Fruit fly (Drosophila melanogaster) whole organism, adult: ENCODE results near the gene Peritrophin-15a.

ENCODE experiments used
- CG11617 ChIP-seq: fragments of 200-800 bp; sonication (Bioruptor generic); optimal IDR thresholded peaks from 2 replicates; lab custom pipeline; 2017; ENCODE audit warnings: mild to moderate bottlenecking, missing biosample characterization, missing genetic modification reagents, missing genetic modification characterization
- CG12768 ChIP-seq: fragments of 200-800 bp; sonication (Bioruptor generic); optimal IDR thresholded peaks from 2 replicates; lab custom pipeline; 2017; ENCODE audit warnings: missing biosample characterization, missing genetic modification characterization, mild to moderate bottlenecking, moderate library complexity, missing genetic modification reagents
- CG14711 ChIP-seq: fragments of 200-800 bp; sonication (Bioruptor generic); optimal IDR thresholded peaks from 2 replicates; lab custom pipeline; 2018; ENCODE audit warnings: missing biosample characterization, mild to moderate bottlenecking, missing genetic modification characterization, moderate library complexity
- CG1620 ChIP-seq: fragments of 200-800 bp; sonication (Bioruptor generic); optimal IDR thresholded peaks from 2 replicates; lab custom pipeline; 2016; ENCODE audit warnings: missing biosample characterization, missing genetic modification characterization
- CG33017 ChIP-seq: fragments of 200-800 bp; sonication (Bioruptor generic); optimal IDR thresholded peaks from 2 replicates; lab custom pipeline; 2018; ENCODE audit warnings: missing biosample characterization, mild to moderate bottlenecking, missing genetic modification characterization, moderate library complexity
- CG5204 ChIP-seq: fragments of 200-800 bp; sonication (Bioruptor generic); optimal IDR thresholded peaks from 2 replicates; lab custom pipeline; 2016; ENCODE audit warnings: missing biosample characterization, missing genetic modification characterization
- CG7045 ChIP-seq: fragments of 200-800 bp; sonication (Bioruptor generic); optimal IDR thresholded peaks from 2 replicates; lab custom pipeline; 2017; ENCODE audit warnings: missing biosample characterization, mild to moderate bottlenecking, missing genetic modification characterization
- CG7101 ChIP-seq: fragments of 200-800 bp; sonication (Bioruptor generic); optimal IDR thresholded peaks from 2 replicates; lab custom pipeline; 2018; ENCODE audit warnings: missing biosample characterization, mild to moderate bottlenecking, missing genetic modification characterization, moderate library complexity
- Clk ChIP-seq: fragments of 200-800 bp; sonication (Bioruptor generic); optimal IDR thresholded peaks from 2 replicates; lab custom pipeline; 2017; ENCODE audit warnings: missing biosample characterization, missing genetic modification characterization
- Crg-1 ChIP-seq: fragments of 200-800 bp; sonication (Bioruptor generic); optimal IDR thresholded peaks from 2 replicates; lab custom pipeline; 2016; ENCODE audit warnings: missing biosample characterization, missing genetic modification characterization
- Hr96 ChIP-seq: fragments of 200-800 bp; sonication (Bioruptor generic); optimal IDR thresholded peaks from 2 replicates; lab custom pipeline; 2016; ENCODE audit warnings: missing biosample characterization, missing genetic modification characterization
- Mnt ChIP-seq: fragments of 200-800 bp; sonication (Bioruptor generic); optimal IDR thresholded peaks from 2 replicates; lab custom pipeline; 2016; ENCODE audit warnings: missing biosample characterization, mild to moderate bottlenecking, missing genetic modification characterization
- bab1 ChIP-seq: fragments of 200-800 bp; sonication (Bioruptor generic); optimal IDR thresholded peaks from 3 replicates; lab custom pipeline; 2019; ENCODE audit warnings: missing biosample characterization, mild to moderate bottlenecking, missing genetic modification characterization, moderate library complexity
- cic ChIP-seq: fragments of 200-800 bp; sonication (Bioruptor generic); optimal IDR thresholded peaks from 2 replicates; lab custom pipeline; 2017; ENCODE audit warnings: missing biosample characterization, mild to moderate bottlenecking, missing genetic modification characterization, moderate library complexity
- cnc ChIP-seq, 2 experiments: fragments of >200 bp; optimal IDR thresholded peaks; 2 replicates each; lab custom pipeline; 2017
- kay ChIP-seq: fragments of 200-800 bp; sonication (Bioruptor generic); peaks from one replicate; lab custom pipeline; 2016; ENCODE audit warnings: missing biosample characterization, missing genetic modification characterization, borderline replicate concordance
- ovo ChIP-seq: fragments of 200-800 bp; sonication (Bioruptor generic); optimal IDR thresholded peaks from 2 replicates; lab custom pipeline; 2016; ENCODE audit warnings: missing biosample characterization, missing genetic modification characterization
- pad ChIP-seq: fragments of 200-800 bp; sonication (Bioruptor generic); optimal IDR thresholded peaks from 3 replicates; lab custom pipeline; 2017; ENCODE audit warnings: missing biosample characterization, missing genetic modification characterization, mild to moderate bottlenecking, moderate library complexity, missing genetic modification reagents
- tj ChIP-seq: fragments of 200-800 bp; sonication (Bioruptor generic); optimal IDR thresholded peaks from 3 replicates; lab custom pipeline; 2017; ENCODE audit warnings: missing biosample characterization, mild to moderate bottlenecking, missing genetic modification characterization, moderate library complexity
- toe ChIP-seq: fragments of 200-800 bp; sonication (Bioruptor generic); optimal IDR thresholded peaks from 2 replicates; lab custom pipeline; 2016; ENCODE audit warnings: missing biosample characterization, missing genetic modification characterization

The Peritrophin-15a gene

dm6 chr2L:8395996-8396699, at the start of gene Peritrophin-15a, which contains the start of gene CG13385:
Gene Peritrophin-15a (minus strand): TSS chr2L:8396096.
Gene CG13385 (plus strand): TSS chr2L:8396649.
- TF ChIP-seq CG7101 (no peak), CG11617 (GFP tag; lab: Kevin White, UChicago) (no peak), CG5204 (no peak), tj (no peak), toe (no peak), pad (GFP tag; lab: Kevin White, UChicago) (no peak), Hr96 (no peak), bab1 (GFP tag; lab: Kevin White, UChicago) (no peak), Crg-1 (GFP tag; lab: Kevin White, UChicago) (no peak), CG12768 (GFP tag; lab: Kevin White, UChicago) (no peak), cnc (optimal IDR thresholded peaks at IDR 0.05; lab: Kevin White, UChicago) (no peak), CG33017 (no peak), ovo (GFP tag; lab: Kevin White, UChicago) (no peak)

- no peak for TF ChIP-seq pad (GFP tag; lab: Kevin White, UChicago)
- TF ChIP-seq Clk (GFP tag; lab: Kevin White, UChicago) = no peak
- no peak for TF ChIP-seq cnc (optimal IDR thresholded peaks at IDR 0.05; lab: Kevin White, UChicago)
- no peak for TF ChIP-seq CG7045 (GFP tag; lab: Kevin White, UChicago)
- TF ChIP-seq CG14711 (tag; lab: Kevin White, UChicago) = no peak
- no peak for TF ChIP-seq CG12768 (GFP tag; lab: Kevin White, UChicago)
- TF ChIP-seq toe = no peak
- no peak for TF ChIP-seq CG1620 (GFP tag; lab: Kevin White, UChicago)
- TF ChIP-seq CG7101 = no peak
- no peak for TF ChIP-seq cic (GFP tag; lab: Kevin White, UChicago)
- TF ChIP-seq tj = no peak
- TF ChIP-seq Crg-1 (GFP tag; lab: Kevin White, UChicago) = no peak
- no peak for TF ChIP-seq CG11617 (GFP tag; lab: Kevin White, UChicago)
- no peak for TF ChIP-seq kay
Observed at dm6 chr2L:8442147-8442546, 46.3 kb upstream of the Peritrophin-15a start, which contains the start of gene CG31897. Gene CG31897 (plus strand): TSS chr2L:8442447.

- peak; percentile 31 for TF ChIP-seq bab1 (GFP tag; lab: Kevin White, UChicago)
- no peak for TF ChIP-seq Crg-1 (GFP tag; lab: Kevin White, UChicago)
- no peak for TF ChIP-seq CG33017
- TF ChIP-seq CG1620 (GFP tag; lab: Kevin White, UChicago) = peak; percentile 42
- no peak for TF ChIP-seq CG5204
- no peak for TF ChIP-seq CG7045 (GFP tag; lab: Kevin White, UChicago)
- TF ChIP-seq cic (GFP tag; lab: Kevin White, UChicago) = no peak
- peak; percentile 16 for TF ChIP-seq CG14711 (tag; lab: Kevin White, UChicago)
- TF ChIP-seq cnc (optimal IDR thresholded peaks at IDR 0.05; lab: Kevin White, UChicago) = no peak
- TF ChIP-seq pad (GFP tag; lab: Kevin White, UChicago) = peak; percentile 10
- TF ChIP-seq kay = peak; percentile 94
Observed at dm6 chr2L:8438052-8438451, 42.2 kb upstream of the Peritrophin-15a start, which contains the start of gene mus201. Gene mus201 (plus strand): TSS chr2L:8438169.

dm6 chr2L:8437176-8437575, 41.3 kb upstream of the Peritrophin-15a start, which contains the start of the genes D12 and Chrac-14:
Gene D12 (minus strand): TSS chr2L:8437365.
Gene Chrac-14 (plus strand): TSS chr2L:8437405.
- TF ChIP-seq CG33017 (no peak), CG1620 (GFP tag; lab: Kevin White, UChicago) (peak; percentile 48), bab1 (GFP tag; lab: Kevin White, UChicago) (peak; percentile 15), Mnt (GFP tag; lab: Kevin White, UChicago) (peak; percentile 65), tj (no peak), Clk (GFP tag; lab: Kevin White, UChicago) (no peak), kay (no peak), pad (GFP tag; lab: Kevin White, UChicago) (peak; percentile 10), CG7101 (peak; percentile 24), Crg-1 (GFP tag; lab: Kevin White, UChicago) (peak; percentile 23)

dm6 chr2L:8433512-8433911, 37.6 kb upstream of the Peritrophin-15a start, which contains the start of gene grk:
Gene grk (minus strand): TSS chr2L:8433598.
- TF ChIP-seq pad (GFP tag; lab: Kevin White, UChicago) (peak; percentile 47), Hr96 (no peak), tj (no peak), ovo (GFP tag; lab: Kevin White, UChicago) (peak; percentile 52)

dm6 chr2L:8432130-8432529, 36.2 kb upstream of the Peritrophin-15a start:
- no peak for TF ChIP-seq CG14711 (tag; lab: Kevin White, UChicago)
- no peak for TF ChIP-seq CG12768 (GFP tag; lab: Kevin White, UChicago)
- no peak for TF ChIP-seq Crg-1 (GFP tag; lab: Kevin White, UChicago)
- no peak for TF ChIP-seq Mnt (GFP tag; lab: Kevin White, UChicago)
- no peak for TF ChIP-seq CG33017
- TF ChIP-seq pad (GFP tag; lab: Kevin White, UChicago) = no peak
- TF ChIP-seq CG7101 = no peak
- no peak for TF ChIP-seq ovo (GFP tag; lab: Kevin White, UChicago)
- no peak for TF ChIP-seq CG7045 (GFP tag; lab: Kevin White, UChicago)
- TF ChIP-seq cic (GFP tag; lab: Kevin White, UChicago) = no peak
- TF ChIP-seq CG5204 = no peak
